Worm (Caenorhabditis elegans): ENCODE measurements around the gene C13B9.2.

The C13B9.2 gene

DNA sequence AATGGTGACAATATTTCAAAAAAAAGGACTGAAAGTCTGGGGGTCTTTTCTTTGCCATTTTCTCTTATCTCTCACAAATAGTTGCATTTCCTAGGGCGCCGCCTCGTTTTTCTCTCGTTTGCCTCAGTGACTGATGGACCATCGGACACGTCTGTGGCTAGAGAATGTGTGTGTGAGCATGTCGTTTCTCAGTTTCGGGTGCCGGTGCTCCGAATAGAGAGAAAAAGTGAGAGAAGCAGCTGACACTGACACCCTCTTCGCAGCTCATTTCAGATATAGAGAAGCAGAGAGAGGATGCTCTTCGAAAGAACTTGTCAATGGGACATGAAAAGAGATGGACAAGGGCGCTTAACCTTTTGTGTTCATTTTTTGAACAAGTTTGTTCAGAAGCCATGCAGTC, 35.8 kb downstream of the C13B9.2 start:
- TF ChIP-seq odd-2 (tag; optimal IDR thresholded peaks at IDR 0.05): no peak
- no peak for TF ChIP-seq hlh-6 (tag; optimal IDR thresholded peaks at IDR 0.05)
- TF ChIP-seq ceh-48 (tag; optimal IDR thresholded peaks at IDR 0.05): no peak
- peak; percentile 59 for TF ChIP-seq rnt-1 (tag; optimal IDR thresholded peaks at IDR 0.05)
- peak; percentile 32 for TF ChIP-seq nfya-1 (tag; optimal IDR thresholded peaks at IDR 0.05)
- peak; percentile 72 for TF ChIP-seq ceh-18 (tag; optimal IDR thresholded peaks at IDR 0.05)
- TF ChIP-seq ceh-6 (GFP tag; optimal IDR thresholded peaks at IDR 0.05): no peak
- no peak for TF ChIP-seq ahr-1 (tag; optimal IDR thresholded peaks at IDR 0.05)
- no peak for TF ChIP-seq F13H6.1 (tag; optimal IDR thresholded peaks at IDR 0.05)
- TF ChIP-seq unc-3 (GFP tag; conservative IDR thresholded peaks at IDR 0.05): no peak
- TF ChIP-seq unc-3 (tag; optimal IDR thresholded peaks at IDR 0.05): no peak
- no peak for TF ChIP-seq npax-4 (tag; optimal IDR thresholded peaks at IDR 0.05)
- TF ChIP-seq C08G9.2 (tag; optimal IDR thresholded peaks at IDR 0.05): no peak
- TF ChIP-seq unc-55 (GFP tag; optimal IDR thresholded peaks at IDR 0.05): peak; percentile 46
- no peak for TF ChIP-seq ceh-24 (tag; optimal IDR thresholded peaks at IDR 0.05)

DNA sequence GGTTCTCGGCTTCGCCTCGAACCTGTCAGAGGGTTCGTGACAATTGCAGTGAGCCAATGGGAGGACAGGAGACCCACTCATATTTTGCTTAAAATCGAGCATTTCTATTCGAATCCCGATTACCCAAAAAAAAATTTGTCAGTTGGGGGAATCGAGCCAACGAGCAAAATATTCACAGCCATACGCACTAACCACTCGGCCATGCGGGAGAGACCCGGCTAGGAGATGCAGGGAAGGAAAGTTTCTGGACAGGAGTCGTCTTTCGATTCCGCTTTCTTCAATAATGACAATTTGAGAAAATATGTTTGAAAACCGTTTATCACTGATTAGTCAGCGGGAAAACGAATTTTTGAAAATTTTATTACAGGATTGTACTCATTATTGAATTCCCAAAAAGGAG, 41.6 kb downstream of the C13B9.2 start:
- TF ChIP-seq sox-2 (GFP tag; IDR thresholded peaks at IDR 0.05): peak; percentile 56

DNA sequence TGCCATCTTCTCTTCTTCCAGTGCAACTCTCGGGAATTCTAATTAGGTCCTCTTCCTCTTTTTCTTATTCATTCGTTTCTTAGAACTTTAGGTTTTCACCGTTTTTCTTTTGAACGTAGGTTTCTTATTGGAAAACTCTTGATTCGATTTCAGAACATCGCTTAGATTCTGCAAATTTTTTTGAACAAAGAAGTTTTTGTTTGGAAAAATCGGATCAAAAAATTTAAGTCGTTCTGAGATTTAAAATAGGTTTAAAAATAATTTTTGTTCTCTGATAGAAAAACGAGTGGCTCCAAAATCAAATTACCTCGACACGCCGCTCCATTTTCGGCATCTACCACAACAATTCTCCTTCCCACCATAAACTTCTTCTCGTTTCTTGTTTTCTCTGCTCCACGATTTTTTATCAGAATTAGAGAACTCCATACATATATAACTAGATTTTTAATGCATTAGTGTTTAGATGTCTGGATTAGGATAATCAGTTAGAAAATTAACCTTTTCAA, 50.7 kb downstream of the C13B9.2 start:
- TF ChIP-seq unc-42 (tag; optimal IDR thresholded peaks at IDR 0.05): peak; percentile 62
- no peak for TF ChIP-seq odd-2 (tag; optimal IDR thresholded peaks at IDR 0.05)
- TF ChIP-seq pqm-1 (tag; optimal IDR thresholded peaks at IDR 0.05): no peak
- no peak for TF ChIP-seq ceh-22 (tag; optimal IDR thresholded peaks at IDR 0.05)
- no peak for TF ChIP-seq pros-1 (tag; optimal IDR thresholded peaks at IDR 0.05)
- no peak for TF ChIP-seq C08G9.2 (tag; optimal IDR thresholded peaks at IDR 0.05)
- TF ChIP-seq sox-2 (GFP tag; IDR thresholded peaks at IDR 0.05): no peak
- TF ChIP-seq pha-4 (tag; optimal IDR thresholded peaks at IDR 0.05): no peak
- TF ChIP-seq unc-86 (tag; optimal IDR thresholded peaks at IDR 0.05): no peak

Measured in whole organism, late embryonic.